Fruit fly (Drosophila melanogaster) whole organism, embryonic: Measurements from ENCODE around the gene CG43321.

ENCODE experiments used
- Antp ChIP-seq: fragments of 200-800 bp; sonication (Bioruptor generic); optimal IDR thresholded peaks from 3 replicates; lab custom pipeline; 2016; ENCODE audit warnings: missing biosample characterization, missing genetic modification characterization
- Bgb ChIP-seq: fragments of 200-800 bp; sonication (Bioruptor generic); IDR thresholded peaks from 2 replicates; pipeline ENCODE4 v1.3.6; 2022; ENCODE audit warnings: missing biosample characterization, missing genetic modification characterization; ENCODE audit not compliant: partially characterized antibody
- CG10431 ChIP-seq: fragments of 200-800 bp; sonication (Bioruptor generic); optimal IDR thresholded peaks from 3 replicates; lab custom pipeline; 2018; ENCODE audit warnings: missing biosample characterization, mild to moderate bottlenecking, missing genetic modification characterization
- CG11456 ChIP-seq: fragments of 200-800 bp; sonication (Bioruptor generic); IDR thresholded peaks from 3 replicates; pipeline ENCODE4 v1.3.6; 2022; ENCODE audit warnings: missing biosample characterization, missing genetic modification characterization
- CG12155 ChIP-seq: fragments of 200-800 bp; sonication (Bioruptor generic); optimal IDR thresholded peaks from 3 replicates; lab custom pipeline; 2016; ENCODE audit warnings: missing biosample characterization, missing genetic modification characterization
- CG14710 ChIP-seq: fragments of 200-800 bp; sonication (Bioruptor generic); optimal IDR thresholded peaks from 3 replicates; lab custom pipeline; 2019; ENCODE audit warnings: missing biosample characterization, mild to moderate bottlenecking, missing genetic modification characterization, moderate library complexity
- CG14965 ChIP-seq: fragments of 200-800 bp; sonication (Bioruptor generic); optimal IDR thresholded peaks from 2 replicates; lab custom pipeline; 2016; ENCODE audit warnings: missing biosample characterization, missing genetic modification characterization, borderline replicate concordance
- CG15601 ChIP-seq: fragments of 200-800 bp; sonication (Bioruptor generic); optimal IDR thresholded peaks from 3 replicates; lab custom pipeline; 2019; ENCODE audit warnings: missing biosample characterization, mild to moderate bottlenecking, missing genetic modification characterization, moderate library complexity
- CG18476 ChIP-seq: fragments of 200-800 bp; sonication (Bioruptor generic); optimal IDR thresholded peaks from 2 replicates; lab custom pipeline; 2016; ENCODE audit warnings: missing biosample characterization, mild to moderate bottlenecking, missing genetic modification characterization
- CG18764 ChIP-seq: fragments of 200-800 bp; sonication (Bioruptor generic); optimal IDR thresholded peaks from 3 replicates; lab custom pipeline; 2016; ENCODE audit warnings: missing biosample characterization, missing genetic modification characterization
- CG32772 ChIP-seq: fragments of 200-800 bp; sonication (Bioruptor generic); IDR thresholded peaks from 2 replicates; pipeline ENCODE4 v1.3.6; 2022; ENCODE audit warnings: missing biosample characterization, missing genetic modification characterization
- CG3407 ChIP-seq: fragments of 200-800 bp; sonication (Bioruptor generic); optimal IDR thresholded peaks from 2 replicates; lab custom pipeline; 2018; ENCODE audit warnings: missing biosample characterization, mild to moderate bottlenecking, missing genetic modification characterization
- CG42726 ChIP-seq: fragments of 200-800 bp; sonication (Bioruptor generic); IDR thresholded peaks from 2 replicates; pipeline ENCODE4 v1.3.6; 2022; ENCODE audit warnings: missing biosample characterization, missing genetic modification characterization; ENCODE audit not compliant: partially characterized antibody
- CG4707 ChIP-seq: fragments of 200-800 bp; sonication (Bioruptor generic); optimal IDR thresholded peaks from 2 replicates; lab custom pipeline; 2018; ENCODE audit warnings: missing biosample characterization, mild to moderate bottlenecking, missing genetic modification characterization, moderate library complexity
- CG4730 ChIP-seq: fragments of 200-800 bp; sonication (Bioruptor generic); IDR thresholded peaks from 2 replicates; pipeline ENCODE4 v1.3.6; 2022; ENCODE audit warnings: missing biosample characterization, missing genetic modification characterization
- CG7556 ChIP-seq: fragments of 200-800 bp; sonication (Bioruptor generic); optimal IDR thresholded peaks from 2 replicates; lab custom pipeline; 2017; ENCODE audit warnings: missing biosample characterization, mild to moderate bottlenecking, missing genetic modification characterization
- CG7839 ChIP-seq: fragments of 200-800 bp; sonication (Bioruptor generic); optimal IDR thresholded peaks from 3 replicates; lab custom pipeline; 2018; ENCODE audit warnings: missing biosample characterization, mild to moderate bottlenecking, missing genetic modification characterization, moderate library complexity
- CG8281 ChIP-seq: fragments of 200-800 bp; sonication (Bioruptor generic); optimal IDR thresholded peaks from 2 replicates; lab custom pipeline; 2018; ENCODE audit warnings: missing biosample characterization, mild to moderate bottlenecking, missing genetic modification characterization, moderate library complexity
- D19B ChIP-seq: fragments of 200-800 bp; sonication (Bioruptor generic); optimal IDR thresholded peaks from 2 replicates; lab custom pipeline; 2017; ENCODE audit warnings: missing biosample characterization, mild to moderate bottlenecking, missing genetic modification characterization
- Dref ChIP-seq: fragments of 200-800 bp; sonication (Bioruptor generic); IDR thresholded peaks from 2 replicates; pipeline ENCODE4 v1.3.6; 2022; ENCODE audit warnings: missing biosample characterization, missing genetic modification characterization
- Elba2 ChIP-seq: fragments of 200-800 bp; sonication (Bioruptor generic); optimal IDR thresholded peaks from 3 replicates; lab custom pipeline; 2016; ENCODE audit warnings: missing biosample characterization, missing genetic modification characterization
- Ets97D ChIP-seq: fragments of 200-800 bp; sonication (Bioruptor generic); optimal IDR thresholded peaks from 3 replicates; lab custom pipeline; 2016; ENCODE audit warnings: missing biosample characterization, missing genetic modification characterization
- HHEX ChIP-seq: fragments of 200-800 bp; sonication (Bioruptor generic); optimal IDR thresholded peaks from 3 replicates; lab custom pipeline; 2017; ENCODE audit warnings: missing biosample characterization, mild to moderate bottlenecking, missing genetic modification characterization, missing genetic modification reagents
- HLH4C ChIP-seq: fragments of 200-800 bp; sonication (Bioruptor generic); IDR thresholded peaks from 3 replicates; pipeline ENCODE4 v1.3.6; 2022; ENCODE audit warnings: missing biosample characterization, missing genetic modification characterization; ENCODE audit not compliant: partially characterized antibody
- HLHmδ ChIP-seq: fragments of 200-800 bp; sonication (Bioruptor generic); optimal IDR thresholded peaks from 2 replicates; lab custom pipeline; 2018; ENCODE audit warnings: missing biosample characterization, mild to moderate bottlenecking, missing genetic modification characterization, moderate library complexity
- HmgD ChIP-seq: fragments of 200-800 bp; sonication (Bioruptor generic); optimal IDR thresholded peaks from 3 replicates; lab custom pipeline; 2016; ENCODE audit warnings: missing biosample characterization, missing genetic modification characterization
- Hr39 ChIP-seq: fragments of >200 bp; optimal IDR thresholded peaks from 2 replicates; lab custom pipeline; 2017
- Hsf ChIP-seq: fragments of 200-800 bp; sonication (Bioruptor generic); optimal IDR thresholded peaks from 3 replicates; lab custom pipeline; 2016; ENCODE audit warnings: missing biosample characterization, missing genetic modification characterization
- NC2α ChIP-seq: fragments of 200-800 bp; sonication (Bioruptor generic); optimal IDR thresholded peaks from 2 replicates; lab custom pipeline; 2016; ENCODE audit warnings: missing biosample characterization, missing genetic modification characterization
- NC2β ChIP-seq: fragments of 200-800 bp; sonication (Bioruptor generic); optimal IDR thresholded peaks from 2 replicates; lab custom pipeline; 2016; ENCODE audit warnings: missing biosample characterization, missing genetic modification characterization
- Pdp1 ChIP-seq, 2 experiments: fragments of 200-800 bp; sonication (Bioruptor generic); optimal IDR thresholded peaks; 3 replicates each; lab custom pipeline; 2016; ENCODE audit warnings: missing biosample characterization in 2 of 2, missing genetic modification characterization in 2 of 2, mild to moderate bottlenecking in 1 of 2, moderate library complexity in 1 of 2
- Scr ChIP-seq: fragments of 200-800 bp; sonication (Bioruptor generic); IDR thresholded peaks from 2 replicates; pipeline ENCODE4 v1.3.6; 2022; ENCODE audit warnings: missing biosample characterization, missing genetic modification characterization; ENCODE audit not compliant: partially characterized antibody
- Usf ChIP-seq: fragments of 200-800 bp; sonication (Bioruptor generic); optimal IDR thresholded peaks from 2 replicates; lab custom pipeline; 2017; ENCODE audit warnings: missing genotype, missing biosample characterization, missing genetic modification characterization
- Vsx1 ChIP-seq: fragments of 200-800 bp; sonication (Bioruptor generic); optimal IDR thresholded peaks from 2 replicates; lab custom pipeline; 2017; ENCODE audit warnings: missing biosample characterization, mild to moderate bottlenecking, missing genetic modification characterization, missing genetic modification reagents
- aop ChIP-seq: fragments of 200-800 bp; sonication (Bioruptor generic); IDR thresholded peaks from 2 replicates; pipeline ENCODE4 v1.3.6; 2022; ENCODE audit warnings: missing biosample characterization, missing genetic modification characterization
- chm ChIP-seq: fragments of 200-800 bp; sonication (Bioruptor generic); IDR thresholded peaks from 2 replicates; pipeline ENCODE4 v1.3.6; 2022; ENCODE audit warnings: missing biosample characterization, missing genetic modification characterization
- dm ChIP-seq: fragments of 200-800 bp; sonication (Bioruptor generic); optimal IDR thresholded peaks from 3 replicates; lab custom pipeline; 2016; ENCODE audit warnings: missing biosample characterization, missing genetic modification characterization
- ems ChIP-seq: fragments of 200-800 bp; sonication (Bioruptor generic); optimal IDR thresholded peaks from 3 replicates; lab custom pipeline; 2016; ENCODE audit warnings: missing biosample characterization, missing genetic modification characterization
- fru ChIP-seq: fragments of >200 bp; optimal IDR thresholded peaks from 2 replicates; lab custom pipeline; 2017
- fu2 ChIP-seq: fragments of 200-800 bp; sonication (Bioruptor generic); optimal IDR thresholded peaks from 2 replicates; lab custom pipeline; 2016; ENCODE audit warnings: missing biosample characterization, missing genetic modification characterization
- insv ChIP-seq, 2 experiments: fragments of 200-800 bp; sonication (Bioruptor generic); optimal IDR thresholded peaks; 3 replicates each; lab custom pipeline; 2016 to 2018; ENCODE audit warnings: missing biosample characterization in 2 of 2, missing genetic modification characterization in 2 of 2
- lab ChIP-seq: fragments of 200-800 bp; sonication (Bioruptor generic); optimal IDR thresholded peaks from 3 replicates; lab custom pipeline; 2017; ENCODE audit warnings: missing biosample characterization, missing genetic modification characterization, mild to moderate bottlenecking, moderate library complexity, missing genetic modification reagents
- onecut ChIP-seq: fragments of 200-800 bp; sonication (Bioruptor generic); IDR thresholded peaks from 2 replicates; pipeline ENCODE4 v1.3.6; 2022; ENCODE audit warnings: missing biosample characterization, missing genetic modification characterization
- peb ChIP-seq: fragments of 200-800 bp; sonication (Bioruptor generic); IDR thresholded peaks from 2 replicates; pipeline ENCODE4 v1.3.6; 2022; ENCODE audit warnings: missing biosample characterization, missing genetic modification characterization
- pnt ChIP-seq: fragments of 200-800 bp; sonication (Bioruptor generic); optimal IDR thresholded peaks from 3 replicates; lab custom pipeline; 2016; ENCODE audit warnings: missing biosample characterization, missing genetic modification characterization
- prd ChIP-seq, 3 experiments: fragments of >200 bp in 2 of 3; fragments of 200-800 bp in 1 of 3; sonication (Bioruptor generic) in 1 of 3; optimal IDR thresholded peaks in 2 of 3; IDR thresholded peaks in 1 of 3; 2 replicates in 2 of 3; 3 replicates in 1 of 3; pipeline versions ENCODE4 v1.3.6 to Lab custom; 2017 to 2022; ENCODE audit warnings: missing biosample characterization in 1 of 3, missing genetic modification characterization in 1 of 3
- salm ChIP-seq: fragments of 200-800 bp; sonication (Bioruptor generic); optimal IDR thresholded peaks from 2 replicates; lab custom pipeline; 2018; ENCODE audit warnings: missing biosample characterization, mild to moderate bottlenecking, missing genetic modification characterization
- sisA ChIP-seq: fragments of 200-800 bp; sonication (Bioruptor generic); IDR thresholded peaks from 2 replicates; pipeline ENCODE4 v1.3.6; 2022; ENCODE audit warnings: missing biosample characterization, missing genetic modification characterization
- trem ChIP-seq: fragments of 200-800 bp; optimal IDR thresholded peaks from 3 replicates; lab custom pipeline; 2019; ENCODE audit warnings: missing biosample characterization, mild to moderate bottlenecking, missing genetic modification characterization, moderate library complexity

CG43321 gene

DNA sequence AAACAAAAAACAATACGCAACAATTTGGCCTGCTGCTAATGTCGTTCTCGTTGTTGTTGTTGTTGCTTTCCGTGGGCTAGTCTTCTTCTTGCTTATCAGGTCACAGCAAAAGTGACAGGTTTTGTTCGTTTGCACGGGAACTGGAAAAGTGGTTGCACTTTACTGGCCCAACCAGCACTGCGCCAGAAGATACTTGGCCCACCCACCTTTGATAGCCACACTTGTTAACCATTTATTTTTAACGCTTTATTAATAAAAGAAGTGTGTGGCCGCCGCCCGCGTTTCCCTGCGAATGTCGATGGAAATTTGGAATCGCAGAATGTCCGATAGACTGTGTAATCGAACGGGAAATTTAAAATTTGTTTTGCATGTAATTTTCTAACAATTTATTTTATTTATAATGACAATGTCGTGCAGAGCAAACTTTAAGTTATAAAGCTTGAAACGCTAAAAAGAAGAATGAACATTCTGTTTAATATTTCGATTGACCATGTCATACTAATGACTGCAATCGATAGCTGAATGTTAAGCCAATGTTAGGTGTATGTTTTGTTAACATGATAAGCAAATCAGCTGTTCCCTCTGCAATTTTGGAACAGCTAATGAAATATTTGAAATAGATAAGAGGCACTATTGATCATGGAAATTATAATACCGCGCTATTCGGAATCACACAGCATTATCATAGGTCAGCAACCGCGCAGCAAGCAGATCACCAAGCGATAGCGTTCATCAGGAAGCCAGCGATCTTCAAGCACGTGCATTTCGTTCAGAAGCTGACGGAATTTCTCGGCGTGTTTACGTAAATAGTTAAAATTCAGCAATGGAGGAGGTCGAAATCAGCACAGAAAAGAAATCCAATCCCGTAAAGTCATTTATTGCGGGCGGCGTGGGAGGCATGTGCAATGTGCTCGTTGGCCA is 15.2 kb downstream of the CG43321 start, which contains the start of the genes CG31908 and MME1 (continued):
- TF ChIP-seq fu2 (GFP tag; lab: Kevin White, UChicago) (peak; percentile 39), CG7556 (GFP tag; lab: Kevin White, UChicago) (no peak), CG12155 (GFP tag; lab: Kevin White, UChicago) (peak; percentile 21), CG14710 (tag; lab: Kevin White, UChicago) (peak; percentile 46), lab (GFP tag; lab: Kevin White, UChicago) (peak; percentile 20), CG11456 (no peak), NC2β (GFP tag; lab: Kevin White, UChicago) (no peak), fru (lab: Kevin White, UChicago) (no peak), insv (GFP tag; optimal IDR thresholded peaks at IDR 0.05; lab: Kevin White, UChicago) (no peak), salm (tag; lab: Kevin White, UChicago) (no peak), CG42726 (GFP tag; lab: Robert Waterston, UW) (0 out of 2 replicates have a peak, but pooled peaks have one; percentile 9), Ets97D (GFP tag; lab: Kevin White, UChicago) (peak; percentile 71), trem (tag; lab: Kevin White, UChicago) (peak; percentile 56), CG7839 (tag; lab: Kevin White, UChicago) (no peak), HHEX (GFP tag; lab: Kevin White, UChicago) (no peak), CG18476 (GFP tag; lab: Kevin White, UChicago) (peak; percentile 30), ems (GFP tag; lab: Kevin White, UChicago) (peak; percentile 40), CG10431 (no peak), CG8281 (tag; lab: Kevin White, UChicago) (no peak), chm (GFP tag; lab: Robert Waterston, UW) (no peak), CG4730 (GFP tag; lab: Robert Waterston, UW) (no peak), Usf (GFP tag; lab: Kevin White, UChicago) (no peak), HLH4C (GFP tag; lab: Robert Waterston, UW) (peak; percentile 92), Hsf (GFP tag; lab: Kevin White, UChicago) (no peak), CG15601 (no peak), CG14965 (GFP tag; lab: Kevin White, UChicago) (no peak), Antp (GFP tag; lab: Kevin White, UChicago) (peak; percentile 30), NC2α (GFP tag; lab: Kevin White, UChicago) (no peak), onecut (GFP tag; lab: Robert Waterston, UW) (no peak), HmgD (GFP tag; lab: Kevin White, UChicago) (no peak), Dref (GFP tag; lab: Robert Waterston, UW) (peak; percentile 70), peb (GFP tag; lab: Robert Waterston, UW) (no peak), HLHmδ (no peak), Vsx1 (peak; percentile 12), prd (optimal IDR thresholded peaks at IDR 0.05; lab: Kevin White, UChicago) (no peak), prd (GFP tag; IDR thresholded peaks at IDR 0.05; lab: Robert Waterston, UW) (no peak), aop (no peak), CG18764 (GFP tag; lab: Kevin White, UChicago) (no peak), CG4707 (no peak), CG3407 (no peak), Bgb (peak; percentile 79), pnt (GFP tag; lab: Kevin White, UChicago) (no peak), Pdp1 (GFP tag; optimal IDR thresholded peaks at IDR 0.05; lab: Kevin White, UChicago) (peak in 1 of 2 experiments; percentile 78), Scr (peak; percentile 85), sisA (GFP tag; lab: Robert Waterston, UW) (0 out of 2 replicates have a peak, but pooled peaks have one; percentile 5), CG32772 (GFP tag; lab: Robert Waterston, UW) (no peak), Elba2 (no peak), dm (GFP tag; lab: Kevin White, UChicago) (peak; percentile 56), D19B (GFP tag; lab: Kevin White, UChicago) (no peak), Hr39 (lab: Kevin White, UChicago) (no peak)
